Worm (Caenorhabditis elegans) whole organism, early embryonic: ENCODE measurements around the gene Y54E2A.10.

Experiments used
- F13C5.2 ChIP-seq: sonication (generic microtip); optimal IDR thresholded peaks from 2 replicates; lab custom pipeline; 2017; ENCODE audit warnings: mild to moderate bottlenecking, missing genetic modification characterization, inconsistent platforms, missing compliant biosample characterization
- ama-1 ChIP-seq: fragments of 150-350 bp; optimal IDR thresholded peaks from 2 replicates; lab custom pipeline; 2014
- ceh-13 ChIP-seq: fragments of 200-800 bp; sonication (Bioruptor generic); optimal IDR thresholded peaks from 2 replicates; lab custom pipeline; 2018; ENCODE audit warnings: mild to moderate bottlenecking, missing genetic modification characterization, missing compliant biosample characterization
- ets-7 ChIP-seq: sonication (generic microtip); optimal IDR thresholded peaks from 2 replicates; lab custom pipeline; 2016; ENCODE audit warnings: missing genotype, missing genetic modification characterization, missing compliant biosample characterization
- flt-1 ChIP-seq: fragments of 200-800 bp; sonication (Bioruptor generic); IDR thresholded peaks from 2 replicates; pipeline ENCODE4 v1.3.6; 2022; ENCODE audit warnings: missing genetic modification characterization, missing compliant biosample characterization
- hmbx-1 ChIP-seq: sonication (generic microtip); optimal IDR thresholded peaks from 2 replicates; lab custom pipeline; 2016; ENCODE audit warnings: mild to moderate bottlenecking, missing genetic modification characterization, missing compliant biosample characterization
- hmg-4 ChIP-seq: fragments of 200-800 bp; sonication (Bioruptor generic); optimal IDR thresholded peaks from 2 replicates; lab custom pipeline; 2018; ENCODE audit warnings: mild to moderate bottlenecking, missing genetic modification characterization, missing compliant biosample characterization
- tbx-11 ChIP-seq: fragments of 200-800 bp; sonication (Bioruptor generic); IDR thresholded peaks from 2 replicates; pipeline ENCODE4 v1.3.6; 2022; ENCODE audit warnings: missing genetic modification characterization, missing compliant biosample characterization
- tbx-37 ChIP-seq: fragments of 200-800 bp; sonication (Bioruptor generic); conservative IDR thresholded peaks from 2 replicates; pipeline ENCODE4 v1.3.6; 2022; ENCODE audit warnings: missing genetic modification reagents, missing genetic modification characterization, missing compliant biosample characterization
- tra-4 ChIP-seq: sonication (generic microtip); optimal IDR thresholded peaks from 2 replicates; lab custom pipeline; 2017; ENCODE audit warnings: missing genetic modification characterization, missing compliant biosample characterization

ce11 chrII:14814894-14815568 lies 24.2 kb downstream of the Y54E2A.10 start, which contains the start of gene W01D2.1:
- TF ChIP-seq ama-1 (lab: Kevin White, UChicago) (no peak), ceh-13 (GFP tag; lab: Kevin White, UChicago) (no peak), hmbx-1 (no peak), ets-7 (tag; lab: Kevin White, UChicago) (no peak), tra-4 (tag; lab: Kevin White, UChicago) (no peak), hmg-4 (GFP tag; lab: Kevin White, UChicago) (no peak), tbx-11 (GFP tag; lab: Robert Waterston, UW) (no peak), F13C5.2 (tag; lab: Kevin White, UChicago) (no peak), tbx-37 (GFP tag; lab: Robert Waterston, UW) (no peak), flt-1 (GFP tag; lab: Robert Waterston, UW) (no peak)
